Fruit fly (Drosophila melanogaster) whole organism, embryonic: ENCODE results near the gene Lst8.

Experiments used
- Abd-B ChIP-seq: fragments of 200-800 bp; sonication (Bioruptor generic); optimal IDR thresholded peaks from 2 replicates; lab custom pipeline; 2018; ENCODE audit warnings: missing biosample characterization, mild to moderate bottlenecking, missing genetic modification characterization, moderate library complexity
- Asciz ChIP-seq: fragments of 200-800 bp; sonication (Bioruptor generic); optimal IDR thresholded peaks from 2 replicates; lab custom pipeline; 2017; ENCODE audit warnings: missing biosample characterization, mild to moderate bottlenecking, missing genetic modification characterization, missing genetic modification reagents
- Awh ChIP-seq: fragments of 200-800 bp; sonication (Bioruptor generic); IDR thresholded peaks from 2 replicates; pipeline ENCODE4, ENCODE4 v1.3.6; 2022; ENCODE audit warnings: missing biosample characterization, missing genetic modification characterization
- CG10321 ChIP-seq: fragments of 200-800 bp; sonication (Bioruptor generic); IDR thresholded peaks from 2 replicates; pipeline ENCODE4 v1.3.6; 2022; ENCODE audit warnings: missing biosample characterization, missing genetic modification characterization
- CG10462 ChIP-seq: fragments of 200-800 bp; sonication (Bioruptor generic); optimal IDR thresholded peaks from 2 replicates; lab custom pipeline; 2016; ENCODE audit warnings: missing biosample characterization, missing genetic modification characterization
- CG10565 ChIP-seq: fragments of 200-800 bp; sonication (Bioruptor generic); optimal IDR thresholded peaks from 3 replicates; lab custom pipeline; 2016; ENCODE audit warnings: missing biosample characterization, mild to moderate bottlenecking, missing genetic modification characterization
- CG11560 ChIP-seq: fragments of 200-800 bp; sonication (Bioruptor generic); IDR thresholded peaks from 3 replicates; pipeline ENCODE4 v1.3.6; 2022; ENCODE audit warnings: missing biosample characterization, missing genetic modification characterization
- CG12219 ChIP-seq: fragments of 200-800 bp; sonication (Bioruptor generic); optimal IDR thresholded peaks from 3 replicates; lab custom pipeline; 2018; ENCODE audit warnings: missing biosample characterization, mild to moderate bottlenecking, missing genetic modification characterization
- CG1233 ChIP-seq: fragments of 200-800 bp; sonication (Bioruptor generic); optimal IDR thresholded peaks from 4 replicates; lab custom pipeline; 2018; ENCODE audit warnings: missing biosample characterization, mild to moderate bottlenecking, missing genetic modification characterization
- CG13424 ChIP-seq: fragments of 200-800 bp; sonication (Bioruptor generic); optimal IDR thresholded peaks from 2 replicates; lab custom pipeline; 2019; ENCODE audit warnings: missing biosample characterization, mild to moderate bottlenecking, missing genetic modification characterization, moderate library complexity
- CG14667 ChIP-seq: fragments of 200-800 bp; sonication (Bioruptor generic); IDR thresholded peaks from 2 replicates; pipeline ENCODE4 v1.3.6; 2022; ENCODE audit warnings: missing biosample characterization, missing genetic modification characterization
- CG14860 ChIP-seq: fragments of 200-800 bp; sonication (Bioruptor generic); IDR thresholded peaks from 3 replicates; pipeline ENCODE4 v1.3.6; 2022; ENCODE audit warnings: missing biosample characterization, missing genetic modification characterization; ENCODE audit not compliant: partially characterized antibody
- CG16813 ChIP-seq: fragments of 200-800 bp; sonication (Bioruptor generic); IDR thresholded peaks from 3 replicates; pipeline ENCODE4 v1.3.6; 2022; ENCODE audit warnings: missing biosample characterization, missing genetic modification characterization; ENCODE audit not compliant: partially characterized antibody
- CG17186 ChIP-seq: fragments of 200-800 bp; sonication (Bioruptor generic); optimal IDR thresholded peaks from 3 replicates; lab custom pipeline; 2017; ENCODE audit warnings: missing biosample characterization, missing genetic modification reagents, missing genetic modification characterization
- CG17912 ChIP-seq: fragments of 200-800 bp; sonication (Bioruptor generic); optimal IDR thresholded peaks from 2 replicates; lab custom pipeline; 2018; ENCODE audit warnings: missing biosample characterization, mild to moderate bottlenecking, missing genetic modification characterization
- CG18476 ChIP-seq: fragments of 200-800 bp; sonication (Bioruptor generic); optimal IDR thresholded peaks from 2 replicates; lab custom pipeline; 2016; ENCODE audit warnings: missing biosample characterization, mild to moderate bottlenecking, missing genetic modification characterization
- CG2712 ChIP-seq: fragments of 200-800 bp; optimal IDR thresholded peaks from 3 replicates; lab custom pipeline; 2019; ENCODE audit warnings: missing biosample characterization, mild to moderate bottlenecking, missing genetic modification characterization, moderate library complexity
- CG32772 ChIP-seq: fragments of 200-800 bp; sonication (Bioruptor generic); IDR thresholded peaks from 2 replicates; pipeline ENCODE4 v1.3.6; 2022; ENCODE audit warnings: missing biosample characterization, missing genetic modification characterization
- CG3407 ChIP-seq: fragments of 200-800 bp; sonication (Bioruptor generic); optimal IDR thresholded peaks from 2 replicates; lab custom pipeline; 2018; ENCODE audit warnings: missing biosample characterization, mild to moderate bottlenecking, missing genetic modification characterization
- CG3847 ChIP-seq: fragments of 200-800 bp; sonication (Bioruptor generic); IDR thresholded peaks from 2 replicates; pipeline ENCODE4 v1.3.6; 2022; ENCODE audit warnings: missing biosample characterization, missing genetic modification characterization
- CG4404 ChIP-seq: fragments of 200-800 bp; sonication (Bioruptor generic); IDR thresholded peaks from 2 replicates; pipeline ENCODE4 v1.3.6; 2022; ENCODE audit warnings: missing biosample characterization, missing genetic modification characterization
- CG6272 ChIP-seq: fragments of 200-800 bp; sonication (Bioruptor generic); IDR thresholded peaks from 2 replicates; pipeline ENCODE4 v1.3.6; 2022; ENCODE audit warnings: missing biosample characterization, missing genetic modification characterization
- CG6765 ChIP-seq: fragments of 200-800 bp; sonication (Bioruptor generic); optimal IDR thresholded peaks from 3 replicates; lab custom pipeline; 2017; ENCODE audit warnings: missing biosample characterization, mild to moderate bottlenecking, missing genetic modification characterization
- CG6791 ChIP-seq: fragments of 200-800 bp; sonication (Bioruptor generic); IDR thresholded peaks from 3 replicates; pipeline ENCODE4 v1.3.6; 2022; ENCODE audit warnings: missing biosample characterization, missing genetic modification characterization; ENCODE audit not compliant: partially characterized antibody
- ERR ChIP-seq: fragments of 200-800 bp; sonication (Bioruptor generic); optimal IDR thresholded peaks from 2 replicates; lab custom pipeline; 2016; ENCODE audit warnings: missing biosample characterization, missing genetic modification characterization
- HLH3B ChIP-seq: fragments of 200-800 bp; sonication (Bioruptor generic); IDR thresholded peaks from 2 replicates; pipeline ENCODE4 v1.3.6; 2022; ENCODE audit warnings: missing biosample characterization, missing genetic modification characterization
- Hr78 ChIP-seq, 2 experiments: fragments of 200-800 bp in 1 of 2; fragments of >200 bp in 1 of 2; sonication (Bioruptor generic) in 1 of 2; optimal IDR thresholded peaks; 2 replicates each; lab custom pipeline; 2017 to 2019; ENCODE audit warnings: missing biosample characterization in 2 of 2, missing genetic modification characterization in 2 of 2, mild to moderate bottlenecking in 1 of 2, moderate library complexity in 1 of 2
- Nf-YA ChIP-seq: fragments of 200-800 bp; sonication (Bioruptor generic); IDR thresholded peaks from 2 replicates; pipeline ENCODE4 v1.3.6; 2022; ENCODE audit warnings: missing biosample characterization, missing genetic modification characterization
- NfI ChIP-seq: fragments of 200-800 bp; sonication (Bioruptor generic); optimal IDR thresholded peaks from 3 replicates; lab custom pipeline; 2018; ENCODE audit warnings: missing biosample characterization, mild to moderate bottlenecking, missing genetic modification characterization, moderate library complexity
- PHDP ChIP-seq: fragments of 200-800 bp; sonication (Bioruptor generic); optimal IDR thresholded peaks from 3 replicates; lab custom pipeline; 2018; ENCODE audit warnings: missing biosample characterization, mild to moderate bottlenecking, missing genetic modification characterization, moderate library complexity
- Scr ChIP-seq: fragments of 200-800 bp; sonication (Bioruptor generic); IDR thresholded peaks from 2 replicates; pipeline ENCODE4 v1.3.6; 2022; ENCODE audit warnings: missing biosample characterization, missing genetic modification characterization; ENCODE audit not compliant: partially characterized antibody
- Sry-δ ChIP-seq: fragments of 200-800 bp; sonication (Bioruptor generic); optimal IDR thresholded peaks from 2 replicates; lab custom pipeline; 2016; ENCODE audit warnings: missing biosample characterization, missing genetic modification characterization
- Ssrp ChIP-seq: fragments of 200-800 bp; sonication (Bioruptor generic); optimal IDR thresholded peaks from 2 replicates; lab custom pipeline; 2018; ENCODE audit warnings: missing biosample characterization, mild to moderate bottlenecking, missing genetic modification characterization, moderate library complexity
- Usf ChIP-seq: fragments of 200-800 bp; sonication (Bioruptor generic); optimal IDR thresholded peaks from 2 replicates; lab custom pipeline; 2017; ENCODE audit warnings: missing genotype, missing biosample characterization, missing genetic modification characterization
- corto ChIP-seq: fragments of 200-800 bp; sonication (Bioruptor generic); optimal IDR thresholded peaks from 2 replicates; lab custom pipeline; 2016; ENCODE audit warnings: missing biosample characterization, mild to moderate bottlenecking, missing genetic modification characterization, moderate library complexity
- dm ChIP-seq: fragments of 200-800 bp; sonication (Bioruptor generic); optimal IDR thresholded peaks from 3 replicates; lab custom pipeline; 2016; ENCODE audit warnings: missing biosample characterization, missing genetic modification characterization
- eve ChIP-seq, 2 experiments: fragments of >200 bp; optimal IDR thresholded peaks; 2 replicates each; lab custom pipeline; 2017; ENCODE audit warnings: missing biosample characterization in 2 of 2, missing genetic modification characterization in 2 of 2
- fd64A ChIP-seq: fragments of 200-800 bp; sonication (Bioruptor generic); optimal IDR thresholded peaks from 3 replicates; lab custom pipeline; 2018; ENCODE audit warnings: missing biosample characterization, mild to moderate bottlenecking, missing genetic modification characterization
- gce ChIP-seq: fragments of 200-800 bp; sonication (Bioruptor generic); IDR thresholded peaks from 3 replicates; pipeline ENCODE4 v1.3.6; 2022; ENCODE audit warnings: missing biosample characterization, missing genetic modification characterization
- grau ChIP-seq: fragments of 200-800 bp; optimal IDR thresholded peaks from 3 replicates; lab custom pipeline; 2019; ENCODE audit warnings: missing biosample characterization, mild to moderate bottlenecking, missing genetic modification characterization, moderate library complexity
- gsb ChIP-seq: fragments of 200-800 bp; sonication (Bioruptor generic); IDR thresholded peaks from 2 replicates; pipeline ENCODE4 v1.3.6; 2022; ENCODE audit warnings: missing biosample characterization, missing genetic modification characterization
- her ChIP-seq: fragments of 200-800 bp; sonication (Bioruptor generic); optimal IDR thresholded peaks from 2 replicates; lab custom pipeline; 2016; ENCODE audit warnings: missing biosample characterization, missing genetic modification characterization
- insv ChIP-seq, 2 experiments: fragments of 200-800 bp; sonication (Bioruptor generic); optimal IDR thresholded peaks; 3 replicates each; lab custom pipeline; 2016 to 2018; ENCODE audit warnings: missing biosample characterization in 2 of 2, missing genetic modification characterization in 2 of 2
- psq ChIP-seq: fragments of 200-800 bp; sonication (Bioruptor generic); optimal IDR thresholded peaks from 2 replicates; lab custom pipeline; 2017; ENCODE audit warnings: missing biosample characterization, missing genetic modification characterization
- pzg ChIP-seq: fragments of 200-800 bp; sonication (Bioruptor generic); optimal IDR thresholded peaks from 3 replicates; lab custom pipeline; 2018; ENCODE audit warnings: missing biosample characterization, mild to moderate bottlenecking, missing genetic modification characterization, moderate library complexity
- scrt ChIP-seq: fragments of 200-800 bp; sonication (Bioruptor generic); optimal IDR thresholded peaks from 2 replicates; lab custom pipeline; 2018; ENCODE audit warnings: missing biosample characterization, mild to moderate bottlenecking, missing genetic modification characterization, moderate library complexity
- shn ChIP-seq: fragments of 200-800 bp; sonication (Bioruptor generic); optimal IDR thresholded peaks from 3 replicates; lab custom pipeline; 2016; ENCODE audit warnings: missing biosample characterization, missing genetic modification characterization
- slou ChIP-seq: fragments of 200-800 bp; sonication (Bioruptor generic); optimal IDR thresholded peaks from 3 replicates; lab custom pipeline; 2016; ENCODE audit warnings: missing biosample characterization, missing genetic modification characterization

The Lst8 gene

dm6 chrX:9600083-9600817 is 5.5 kb downstream of the Lst8 start (continued):
- TF ChIP-seq HLH3B (GFP tag; lab: Robert Waterston, UW) (0 out of 2 replicates have a peak, but pooled peaks have one; percentile 53), CG10321 (GFP tag; lab: Robert Waterston, UW) (no peak), Asciz (GFP tag; lab: Kevin White, UChicago) (no peak), scrt (GFP tag; lab: Kevin White, UChicago) (peak; percentile 94), Ssrp (tag; lab: Kevin White, UChicago) (peak; percentile 72), PHDP (tag; lab: Kevin White, UChicago) (peak; percentile 75), dm (GFP tag; lab: Kevin White, UChicago) (peak; percentile 51), CG32772 (GFP tag; lab: Robert Waterston, UW) (peak; percentile 83), eve (GFP tag; optimal IDR thresholded peaks at IDR 0.05; lab: Kevin White, UChicago) (no peak), CG17912 (GFP tag; lab: Kevin White, UChicago) (no peak), fd64A (GFP tag; lab: Kevin White, UChicago) (peak; percentile 20), CG3847 (GFP tag; lab: Robert Waterston, UW) (peak; percentile 49; the same call in 1 of the 2 replicates), Scr (no peak), slou (peak; percentile 72), Awh (GFP tag; lab: Robert Waterston, UW) (no peak), Usf (GFP tag; lab: Kevin White, UChicago) (peak; percentile 40), CG10565 (GFP tag; lab: Kevin White, UChicago) (peak; percentile 25), CG10462 (GFP tag; lab: Kevin White, UChicago) (peak; percentile 50), CG3407 (peak; percentile 55), corto (GFP tag; lab: Kevin White, UChicago) (no peak), grau (peak; percentile 82), CG14667 (GFP tag; lab: Robert Waterston, UW) (0 out of 2 replicates have a peak, but pooled peaks have one; percentile 40), CG2712 (tag; lab: Kevin White, UChicago) (peak; percentile 77), Abd-B (GFP tag; lab: Kevin White, UChicago) (peak; percentile 58), gce (0 out of 3 replicates have a peak, but pooled peaks have one; percentile 39), CG18476 (peak; percentile 66), Nf-YA (GFP tag; lab: Robert Waterston, UW) (no peak), NfI (GFP tag; lab: Kevin White, UChicago) (peak; percentile 75), CG1233 (GFP tag; lab: Kevin White, UChicago) (peak; percentile 64), CG14860 (GFP tag; lab: Robert Waterston, UW) (no peak), Sry-δ (peak; percentile 9), CG4404 (GFP tag; lab: Robert Waterston, UW) (peak; percentile 46; the same call in 1 of the 2 replicates), CG12219 (GFP tag; lab: Kevin White, UChicago) (peak; percentile 63), shn (peak; percentile 54), CG6791 (GFP tag; lab: Robert Waterston, UW) (no peak), her (GFP tag; lab: Kevin White, UChicago) (peak; percentile 16), CG16813 (GFP tag; lab: Robert Waterston, UW) (no peak), gsb (GFP tag; lab: Robert Waterston, UW) (no peak), pzg (GFP tag; lab: Kevin White, UChicago) (no peak), CG6272 (GFP tag; lab: Robert Waterston, UW) (peak; percentile 52), psq (peak; percentile 39), insv (GFP tag; optimal IDR thresholded peaks at IDR 0.05; lab: Kevin White, UChicago) (peak in 1 of 2 experiments; percentile 41), Hr78 (GFP tag; optimal IDR thresholded peaks at IDR 0.05; lab: Kevin White, UChicago) (peak in 1 of 2 experiments; percentile 87), ERR (GFP tag; lab: Kevin White, UChicago) (no peak), CG11560 (tag; lab: Robert Waterston, UW) (0 out of 3 replicates have a peak, but pooled peaks have one; percentile 34), CG17186 (GFP tag; lab: Kevin White, UChicago) (no peak), CG13424 (tag; lab: Kevin White, UChicago) (peak; percentile 82), CG6765 (peak; percentile 71)
